Worm (Caenorhabditis elegans): Measurements from ENCODE around the gene ntl-11.

DNA sequence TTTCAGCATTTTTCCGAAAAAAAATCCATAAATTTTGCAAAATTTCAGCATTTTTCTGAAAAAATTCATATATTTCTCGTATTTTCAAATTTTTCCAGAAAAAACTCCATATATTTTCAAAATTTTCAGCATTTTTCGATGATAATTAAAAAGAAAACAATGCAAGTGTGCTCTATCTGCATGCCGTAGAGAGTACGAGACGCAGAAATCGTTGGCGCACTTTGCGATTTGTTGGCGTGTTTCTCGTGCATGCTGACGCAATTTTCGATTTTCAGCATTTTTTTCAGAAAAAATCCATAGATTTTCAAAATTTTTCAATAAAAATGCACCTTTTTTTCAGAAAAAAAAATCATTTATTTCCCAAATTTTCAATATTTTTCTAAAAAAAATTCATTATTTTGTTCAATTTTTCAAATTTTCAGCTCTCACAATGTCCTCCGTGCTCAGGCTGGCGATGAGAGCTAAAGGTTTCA lies 1.1 kb upstream of the ntl-11 start, which contains the start of gene Y73F8A.27:
- TF ChIP-seq sptf-1 (tag; optimal IDR thresholded peaks at IDR 0.05): peak; percentile 61
- TF ChIP-seq lsy-2 (tag; optimal IDR thresholded peaks at IDR 0.05): peak; percentile 73
- peak; percentile 93 for TF ChIP-seq mep-1 (tag; optimal IDR thresholded peaks at IDR 0.05)
- peak; percentile 74 for TF ChIP-seq nhr-237 (tag; optimal IDR thresholded peaks at IDR 0.05)
- TF ChIP-seq ztf-11 (tag; optimal IDR thresholded peaks at IDR 0.05): no peak
- TF ChIP-seq unc-39 (tag; optimal IDR thresholded peaks at IDR 0.05): no peak

Data from whole organism, mixed stage, embryonic.